Worm (Caenorhabditis elegans): ENCODE results near the gene ZC15.5.

- TF ChIP-seq ztf-4 (tag; optimal IDR thresholded peaks at IDR 0.05), result no peak
- no peak for TF ChIP-seq ceh-90 (tag; optimal IDR thresholded peaks at IDR 0.05)
- no peak for TF ChIP-seq snu-23 (GFP tag; optimal IDR thresholded peaks at IDR 0.05)
Measured at ce11 chrV:20344889-20345288, 47.1 kb downstream of the ZC15.5 start, which contains the start of gene Y38H6A.3.

Measured in whole organism, L1 larva.